Worm (Caenorhabditis elegans) whole organism, L1 larva: ENCODE measurements around the gene pals-18.
A peak's percentile ranks its signal among the peaks of the same experiment; 100 is the strongest.
"Not testable (repeated sequence)": the region's sequence is repeated elsewhere in the genome, so short reads cannot be mapped to it uniquely, and the experiment has no call there.

Source experiments
- F16B12.6 ChIP-seq: fragments of 150-350 bp; optimal IDR thresholded peaks from 2 replicates; lab custom pipeline; 2014; ENCODE audit warnings: missing biosample characterization, missing genetic modification characterization
- ceh-82 ChIP-seq, 3 experiments: fragments of 150-350 bp in 1 of 3; sonication (generic microtip) in 2 of 3; optimal IDR thresholded peaks; 2 replicates each; lab custom pipeline; 2014 to 2017; ENCODE audit warnings: missing biosample characterization in 3 of 3, missing genetic modification characterization in 3 of 3
- ceh-90 ChIP-seq: sonication (generic microtip); optimal IDR thresholded peaks from 2 replicates; lab custom pipeline; 2016; ENCODE audit warnings: missing genetic modification characterization, missing compliant biosample characterization
- efl-1 ChIP-seq, 4 experiments: fragments of 150-350 bp; optimal IDR thresholded peaks in 3 of 4; peaks in 1 of 4; 1 replicate in 1 of 4; 2 replicates in 3 of 4; lab custom pipeline; 2014; ENCODE audit warnings: missing biosample characterization in 2 of 4, missing genetic modification characterization in 2 of 4, missing genetic modification reagents in 2 of 4
- egl-13 ChIP-seq: sonication (generic microtip); optimal IDR thresholded peaks from 2 replicates; lab custom pipeline; 2016; ENCODE audit warnings: missing genotype, missing genetic modification reagents, missing genetic modification characterization, missing compliant biosample characterization
- egl-27 ChIP-seq, 2 experiments: fragments of 150-350 bp in 1 of 2; sonication (generic microtip); optimal IDR thresholded peaks; 3 replicates each; lab custom pipeline; 2017 to 2018; ENCODE audit warnings: missing biosample characterization in 2 of 2, missing genetic modification characterization in 2 of 2, missing genetic modification reagents in 2 of 2
- elt-3 ChIP-seq, 6 experiments: fragments of 150-350 bp in 1 of 6; sonication (generic microtip); optimal IDR thresholded peaks; 2 replicates each; lab custom pipeline; 2017 to 2018; ENCODE audit warnings: missing biosample characterization in 6 of 6, missing genetic modification characterization in 6 of 6, inconsistent platforms in 1 of 6
- fkh-4 ChIP-seq: sonication (generic microtip); optimal IDR thresholded peaks from 2 replicates; lab custom pipeline; 2016; ENCODE audit warnings: missing compliant biosample characterization, missing genetic modification characterization, borderline replicate concordance
- lin-14 ChIP-seq: fragments of 200-800 bp; sonication (Bioruptor generic); optimal IDR thresholded peaks from 2 replicates; lab custom pipeline; 2018; ENCODE audit warnings: mild to moderate bottlenecking, missing genetic modification characterization, moderate library complexity, missing compliant biosample characterization
- lin-15B ChIP-seq: fragments of 150-350 bp; sonication (generic microtip); optimal IDR thresholded peaks from 3 replicates; lab custom pipeline; 2014; ENCODE audit warnings: missing biosample characterization, missing genetic modification characterization
- lin-39 ChIP-seq: fragments of 150-350 bp; optimal IDR thresholded peaks from 2 replicates; lab custom pipeline; 2014; ENCODE audit warnings: missing biosample characterization, missing genetic modification reagents, missing genetic modification characterization
- lir-3 ChIP-seq: sonication (generic microtip); optimal IDR thresholded peaks from 2 replicates; lab custom pipeline; 2016; ENCODE audit warnings: mild to moderate bottlenecking, missing genetic modification characterization, moderate library complexity, missing compliant biosample characterization; ENCODE audit not compliant: poor library complexity
- lsy-2 ChIP-seq, 2 experiments: fragments of 150-350 bp; optimal IDR thresholded peaks; 2 replicates each; lab custom pipeline; 2014; ENCODE audit warnings: missing biosample characterization in 2 of 2, missing genetic modification characterization in 2 of 2
- mdl-1 ChIP-seq, 2 experiments: fragments of 150-350 bp; optimal IDR thresholded peaks; 2 replicates each; lab custom pipeline; 2014 to 2017; ENCODE audit warnings: missing biosample characterization in 2 of 2, missing genetic modification characterization in 2 of 2, inconsistent platforms in 1 of 2
- nhr-12 ChIP-seq: sonication (generic microtip); optimal IDR thresholded peaks from 2 replicates; lab custom pipeline; 2017; ENCODE audit warnings: missing biosample characterization, missing genetic modification characterization
- nhr-20 ChIP-seq: sonication (generic microtip); optimal IDR thresholded peaks from 2 replicates; lab custom pipeline; 2016; ENCODE audit warnings: mild to moderate bottlenecking, missing genetic modification characterization, missing compliant biosample characterization
- nhr-84 ChIP-seq: sonication (generic microtip); optimal IDR thresholded peaks from 2 replicates; lab custom pipeline; 2017; ENCODE audit warnings: missing biosample characterization, missing genetic modification characterization
- pag-3 ChIP-seq: sonication (generic microtip); optimal IDR thresholded peaks from 2 replicates; lab custom pipeline; 2017; ENCODE audit warnings: missing genetic modification characterization, mild to moderate bottlenecking, missing compliant biosample characterization, antibody characterized with exemption, borderline replicate concordance; ENCODE audit not compliant: insufficient read depth
- rnt-1 ChIP-seq: sonication (generic microtip); optimal IDR thresholded peaks from 2 replicates; lab custom pipeline; 2016; ENCODE audit warnings: mild to moderate bottlenecking, missing genetic modification characterization, moderate library complexity, missing compliant biosample characterization
- snu-23 ChIP-seq: sonication (generic microtip); optimal IDR thresholded peaks from 2 replicates; lab custom pipeline; 2016; ENCODE audit warnings: missing genetic modification characterization, missing compliant biosample characterization
- sox-4 ChIP-seq: sonication (generic microtip); optimal IDR thresholded peaks from 2 replicates; lab custom pipeline; 2016; ENCODE audit warnings: missing genetic modification characterization, missing compliant biosample characterization
- sup-37 ChIP-seq: fragments of 200-800 bp; sonication (Bioruptor generic); optimal IDR thresholded peaks from 2 replicates; lab custom pipeline; 2018; ENCODE audit warnings: mild to moderate bottlenecking, missing genetic modification characterization, missing compliant biosample characterization
- swsn-7 ChIP-seq: sonication (generic microtip); optimal IDR thresholded peaks from 2 replicates; lab custom pipeline; 2016; ENCODE audit warnings: missing genetic modification characterization, missing compliant biosample characterization
- tbx-2 ChIP-seq: sonication (generic microtip); optimal IDR thresholded peaks from 2 replicates; lab custom pipeline; 2016; ENCODE audit warnings: missing genetic modification characterization, missing compliant biosample characterization
- unc-130 ChIP-seq: fragments of 150-350 bp; optimal IDR thresholded peaks from 2 replicates; lab custom pipeline; 2017; ENCODE audit warnings: missing biosample characterization, missing genetic modification characterization, inconsistent platforms
- unc-30 ChIP-seq: sonication (generic microtip); optimal IDR thresholded peaks from 2 replicates; lab custom pipeline; 2017; ENCODE audit warnings: missing biosample characterization, missing genetic modification characterization
- zag-1 ChIP-seq: fragments of 150-350 bp; optimal IDR thresholded peaks from 2 replicates; lab custom pipeline; 2014; ENCODE audit warnings: missing biosample characterization, missing genetic modification characterization
- zip-4 ChIP-seq: fragments of 200-800 bp; sonication (Bioruptor generic); optimal IDR thresholded peaks from 2 replicates; lab custom pipeline; 2018; ENCODE audit warnings: mild to moderate bottlenecking, missing genetic modification characterization, moderate library complexity, missing compliant biosample characterization
- ztf-11 ChIP-seq, 2 experiments: sonication (generic microtip); optimal IDR thresholded peaks; 2 replicates each; lab custom pipeline; 2016 to 2017; ENCODE audit warnings: missing genetic modification characterization in 2 of 2, missing biosample characterization in 1 of 2, missing compliant biosample characterization in 1 of 2

pals-18 gene

DNA sequence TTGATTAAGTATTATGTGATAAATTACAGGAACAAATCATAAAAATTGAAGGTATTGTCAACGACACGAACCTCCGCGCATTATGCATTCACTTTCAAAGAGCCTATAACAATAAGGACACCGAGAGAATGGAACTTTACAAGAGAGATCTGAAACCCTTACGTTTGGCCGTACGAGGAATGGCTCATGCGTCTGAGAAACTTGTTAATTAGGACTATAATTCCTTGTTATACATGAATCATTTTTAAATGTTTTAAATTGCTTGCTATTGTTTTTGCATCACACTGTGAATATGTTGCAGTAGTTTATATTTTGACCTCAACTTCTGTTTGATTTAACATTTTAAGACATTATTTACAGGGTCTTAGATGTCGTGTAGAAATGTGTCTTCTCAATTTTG, at the start of gene pals-18:
Gene pals-18, plus strand, starts transcription at position 301 of the 400 bp plus-strand sequence.
- TF ChIP-seq F16B12.6 (tag; lab: Kevin White, UChicago), result no peak
- no peak for TF ChIP-seq lin-39 (tag; lab: Kevin White, UChicago)
- TF ChIP-seq sox-4 (tag; lab: Kevin White, UChicago), result no peak
- no peak for TF ChIP-seq lir-3 (tag; lab: Kevin White, UChicago)
- no peak for TF ChIP-seq unc-30 (tag; lab: Kevin White, UChicago)
- TF ChIP-seq mdl-1 (tag; optimal IDR thresholded peaks at IDR 0.05; lab: Kevin White, UChicago), result no peak

DNA sequence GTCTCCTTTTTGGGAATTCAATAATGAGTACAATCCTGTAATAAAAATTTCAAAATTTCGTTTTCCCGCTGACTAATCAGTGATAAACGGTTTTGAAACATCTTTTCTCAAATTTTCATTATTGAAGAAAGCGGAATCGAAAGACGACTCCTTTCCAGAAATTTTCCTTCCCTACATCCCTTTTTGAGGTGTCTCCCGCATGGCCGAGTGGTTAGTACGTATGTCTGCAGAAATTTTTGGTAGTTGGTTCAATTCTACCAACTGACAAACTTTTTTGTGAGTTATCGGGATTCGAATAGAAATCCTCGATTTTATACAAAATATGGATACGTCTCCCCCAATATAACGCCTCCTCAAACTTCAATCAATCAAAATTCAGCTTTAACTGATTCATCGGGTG, 48.7 kb upstream of the pals-18 start:
- TF ChIP-seq zag-1 (tag; lab: Kevin White, UChicago) (no peak), pag-3 (tag; lab: Kevin White, UChicago) (no peak), elt-3 (tag; optimal IDR thresholded peaks at IDR 0.05; lab: Kevin White, UChicago) (no peak), zip-4 (no peak)
- TF ChIP-seq, all 84 proteins: peak for 0

DNA sequence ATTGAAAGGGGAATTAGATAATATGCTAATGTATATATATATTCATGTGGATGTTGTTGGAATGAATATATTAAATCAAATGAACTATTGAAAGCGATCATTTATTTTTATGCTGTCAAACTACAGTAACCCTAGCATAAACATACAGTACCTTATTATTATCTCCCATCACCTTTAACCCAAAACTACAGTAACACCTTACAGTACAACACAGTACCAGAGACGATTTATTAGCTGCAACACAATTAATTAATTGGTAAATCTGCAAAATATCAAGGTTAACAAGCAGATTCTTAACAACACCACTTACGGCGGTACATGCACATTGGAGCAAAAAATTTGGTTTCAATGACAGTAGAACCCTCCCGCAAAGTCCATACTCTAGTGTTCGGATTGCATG, 47.9 kb upstream of the pals-18 start, which contains the start of gene Y82E9BL.1:
Gene Y82E9BL.1, minus strand, starts transcription at position 101 of the 400 bp plus-strand sequence.
- TF ChIP-seq egl-27 (tag; optimal IDR thresholded peaks at IDR 0.05; lab: Kevin White, UChicago) (no peak), ceh-82 (tag; optimal IDR thresholded peaks at IDR 0.05; lab: Kevin White, UChicago) (no peak), lsy-2 (tag; optimal IDR thresholded peaks at IDR 0.05; lab: Kevin White, UChicago) (no peak), mdl-1 (tag; optimal IDR thresholded peaks at IDR 0.05; lab: Kevin White, UChicago) (no peak), rnt-1 (tag; lab: Kevin White, UChicago) (no peak), nhr-84 (no peak), ztf-11 (tag; optimal IDR thresholded peaks at IDR 0.05; lab: Kevin White, UChicago) (no peak), fkh-4 (tag; lab: Kevin White, UChicago) (no peak), nhr-20 (tag; lab: Kevin White, UChicago) (no peak), sox-4 (tag; lab: Kevin White, UChicago) (no peak), nhr-12 (tag; lab: Kevin White, UChicago) (no peak), lin-15B (tag; lab: Kevin White, UChicago) (no peak), lin-14 (no peak)
- TF ChIP-seq, all 84 proteins: peak for 0

DNA sequence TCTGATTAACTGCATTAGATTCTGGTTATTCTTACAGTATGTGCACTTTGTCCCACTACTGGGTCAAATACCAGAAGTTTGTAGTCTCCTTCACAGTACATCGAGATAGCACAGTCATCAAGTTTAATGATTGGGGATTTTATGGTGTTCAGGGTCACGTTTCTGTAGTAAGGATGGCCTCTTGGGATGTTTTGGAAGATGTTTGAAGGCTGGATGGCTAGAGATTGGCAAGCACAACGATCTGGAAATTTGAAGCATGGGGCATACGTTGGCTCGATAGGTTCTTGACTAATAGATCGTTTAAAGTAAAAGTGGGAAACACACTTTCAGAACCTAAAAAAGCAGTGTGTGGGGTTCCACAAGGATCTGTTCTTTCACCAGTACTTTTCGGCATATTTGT, 45.2 kb upstream of the pals-18 start, which contains the start of gene Y82E9BR.8:
Gene Y82E9BR.8, minus strand, starts transcription at position 101 of the 400 bp plus-strand sequence.
- TF ChIP-seq mdl-1 (tag; optimal IDR thresholded peaks at IDR 0.05; lab: Kevin White, UChicago); pag-3 (tag; lab: Kevin White, UChicago); tbx-2 (tag; lab: Kevin White, UChicago): not testable (repeated sequence)

- TF ChIP-seq swsn-7 (tag; lab: Kevin White, UChicago), result no peak
- TF ChIP-seq unc-130 (tag; lab: Kevin White, UChicago), result no peak
- TF ChIP-seq egl-13 (tag; lab: Kevin White, UChicago), result no peak
- no peak for TF ChIP-seq snu-23 (GFP tag; lab: Kevin White, UChicago)
- no peak for TF ChIP-seq sup-37 (GFP tag; lab: Kevin White, UChicago)
Observed at ce11 chrIII:1359669-1360068, 43.5 kb upstream of the pals-18 start, which contains the start of gene Y82E9BR.9. Gene Y82E9BR.9 (minus strand): TSS chrIII:1359769.

DNA sequence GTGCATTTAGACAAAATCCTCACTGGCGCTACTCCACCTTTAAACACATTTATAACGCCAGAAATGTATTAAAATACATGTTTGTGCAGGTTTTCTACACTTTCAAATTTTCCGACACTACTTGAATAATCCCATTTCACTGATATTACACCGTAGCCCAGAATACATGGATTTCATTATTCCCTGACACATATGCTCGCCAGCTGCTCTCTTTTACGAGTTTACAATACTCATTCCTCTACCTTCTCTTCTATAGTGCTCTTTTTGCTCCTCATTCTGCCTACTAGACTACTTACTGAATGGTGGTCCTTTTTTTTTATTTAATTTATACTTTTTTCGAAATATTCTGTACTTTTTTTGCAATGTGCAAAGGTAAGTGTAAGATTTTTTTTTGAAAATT, 30.6 kb upstream of the pals-18 start:
- TF ChIP-seq sox-4 (tag; lab: Kevin White, UChicago), result no peak

DNA sequence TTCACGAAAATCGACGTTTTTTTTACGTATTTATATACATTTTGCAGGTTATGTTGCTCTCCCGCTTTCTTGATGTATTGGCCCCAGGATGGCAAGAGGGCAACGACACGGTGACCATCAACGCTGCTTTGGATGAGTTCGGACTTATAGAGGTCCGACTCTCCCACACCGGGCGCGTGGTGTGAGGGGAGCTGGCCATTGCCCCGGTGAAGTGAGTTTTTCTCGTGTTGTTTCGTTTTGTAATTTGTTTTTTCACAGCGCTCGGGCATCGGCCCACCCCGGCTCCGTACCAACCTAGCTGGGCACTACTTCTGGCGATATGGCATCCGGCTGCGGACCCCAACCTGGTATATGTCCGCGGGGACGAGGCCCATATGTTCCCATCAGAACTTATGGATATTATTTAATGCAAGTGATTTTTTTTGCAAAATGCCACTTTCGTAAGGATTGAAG, 28.8 kb upstream of the pals-18 start, which contains the start of gene Y82E9BR.20:
Gene Y82E9BR.20, plus strand, starts transcription at position 51 of the 453 bp plus-strand sequence.
- TF ChIP-seq ceh-90 (no peak), efl-1 (optimal IDR thresholded peaks at IDR 0.05; lab: Kevin White, UChicago) (no peak), efl-1 (GFP tag; optimal IDR thresholded peaks at IDR 0.05 in 1 of 2; lab: Kevin White, UChicago) (peak in 1 of 2 experiments; percentile 13)
